Worm (Caenorhabditis elegans): ENCODE results near the gene T10C6.6.

DNA sequence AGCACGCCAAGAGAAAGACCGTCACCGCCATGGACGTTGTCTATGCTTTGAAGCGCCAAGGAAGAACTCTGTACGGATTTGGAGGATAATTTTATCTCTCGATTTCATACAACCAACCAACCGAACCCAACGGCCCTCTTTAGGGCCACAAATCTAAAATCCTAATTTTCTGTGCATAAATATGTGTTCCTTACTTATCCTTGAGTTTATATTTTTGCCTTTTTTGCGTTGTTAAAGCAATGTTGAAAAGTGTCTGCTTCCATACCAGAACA lies 18.6 kb downstream of the T10C6.6 start:
- TF ChIP-seq blmp-1 (tag; optimal IDR thresholded peaks at IDR 0.05; ENCODE audit: insufficient read depth) (no peak), nhr-11 (tag; optimal IDR thresholded peaks at IDR 0.05) (no peak), fos-1 (tag; optimal IDR thresholded peaks at IDR 0.05) (no peak), unc-39 (tag; optimal IDR thresholded peaks at IDR 0.05) (no peak), lsy-2 (tag; optimal IDR thresholded peaks at IDR 0.05) (no peak), ZK546.5 (tag; optimal IDR thresholded peaks at IDR 0.05) (no peak)
